Worm (Caenorhabditis elegans) whole organism, dauer: ENCODE results near the gene cyp-34A5.

Experiments
- unc-62 ChIP-seq: sonication (generic microtip); optimal IDR thresholded peaks from 2 replicates; lab custom pipeline; 2017; ENCODE audit warnings: missing biosample characterization, missing genetic modification reagents, missing genetic modification characterization

The cyp-34A5 gene

ce11 chrV:3957608-3958007 lies at the start of gene cyp-34A5:
TSS of gene cyp-34A5 (minus strand) at chrV:3957708.
- no peak for TF ChIP-seq unc-62 (GFP tag; lab: Kevin White, UChicago)

ce11 chrV:4005219-4005618 lies 47.7 kb upstream of the cyp-34A5 start, which contains the start of gene srh-8:
TSS of gene srh-8 (plus strand) at chrV:4005519.
- no peak for TF ChIP-seq unc-62 (GFP tag; lab: Kevin White, UChicago)

- no peak for TF ChIP-seq unc-62 (GFP tag; lab: Kevin White, UChicago)
These were observed 47.1 kb upstream of the cyp-34A5 start for ce11 chrV:4004577-4004976.

ce11 chrV:3995838-3996237 lies 38.3 kb upstream of the cyp-34A5 start, which contains the start of gene srx-62:
TSS of gene srx-62 (minus strand) at chrV:3995938.
- TF ChIP-seq unc-62 (GFP tag; lab: Kevin White, UChicago), result no peak

- no peak for TF ChIP-seq unc-62 (GFP tag; lab: Kevin White, UChicago)
These were observed 36.5 kb upstream of the cyp-34A5 start, which contains the start of gene K09D9.9 for ce11 chrV:3994048-3994447. TSS of gene K09D9.9 (minus strand) at chrV:3994148.

- TF ChIP-seq unc-62 (GFP tag; lab: Kevin White, UChicago), result no peak
These were observed 34.8 kb upstream of the cyp-34A5 start for ce11 chrV:3992334-3992733.

ce11 chrV:3989070-3989469 lies 31.6 kb upstream of the cyp-34A5 start, which contains the start of gene nlp-27:
TSS of gene nlp-27 (plus strand) at chrV:3989378.
- no peak for TF ChIP-seq unc-62 (GFP tag; lab: Kevin White, UChicago)

- TF ChIP-seq unc-62 (GFP tag; lab: Kevin White, UChicago), result no peak
These were observed 30.1 kb upstream of the cyp-34A5 start, which contains the start of gene nlp-28 for ce11 chrV:3987616-3988015. TSS of gene nlp-28 (plus strand) at chrV:3987900.

ce11 chrV:3985104-3985503 lies 27.6 kb upstream of the cyp-34A5 start:
- TF ChIP-seq unc-62 (GFP tag; lab: Kevin White, UChicago), result no peak

ce11 chrV:3984178-3984577 lies 26.7 kb upstream of the cyp-34A5 start, which contains the start of gene nlp-29:
TSS of gene nlp-29 (plus strand) at chrV:3984425.
- TF ChIP-seq unc-62 (GFP tag; lab: Kevin White, UChicago), result no peak

ce11 chrV:3981680-3982079 lies 24.2 kb upstream of the cyp-34A5 start, which contains the start of gene nlp-30:
TSS of gene nlp-30 (plus strand) at chrV:3981980.
- no peak for TF ChIP-seq unc-62 (GFP tag; lab: Kevin White, UChicago)

- TF ChIP-seq unc-62 (GFP tag; lab: Kevin White, UChicago), result no peak
These were observed 22.9 kb upstream of the cyp-34A5 start for ce11 chrV:3980228-3980933.

- TF ChIP-seq unc-62 (GFP tag; lab: Kevin White, UChicago), result no peak
These were observed 22.3 kb upstream of the cyp-34A5 start, which contains the start of gene nlp-31 for ce11 chrV:3979819-3980218. TSS of gene nlp-31 (plus strand) at chrV:3980055.

- no peak for TF ChIP-seq unc-62 (GFP tag; lab: Kevin White, UChicago)
These were observed 21.5 kb upstream of the cyp-34A5 start, which contains the start of gene nlp-34 for ce11 chrV:3979053-3979452. TSS of gene nlp-34 (minus strand) at chrV:3979134.

- TF ChIP-seq unc-62 (GFP tag; lab: Kevin White, UChicago), result no peak
These were observed 19.5 kb upstream of the cyp-34A5 start, which contains the start of gene str-83 for ce11 chrV:3976964-3977363. TSS of gene str-83 (plus strand) at chrV:3977264.

ce11 chrV:3974361-3974760 lies 16.9 kb upstream of the cyp-34A5 start, which contains the start of gene str-82:
TSS of gene str-82 (plus strand) at chrV:3974661.
- no peak for TF ChIP-seq unc-62 (GFP tag; lab: Kevin White, UChicago)

ce11 chrV:3972846-3973245 lies 15.3 kb upstream of the cyp-34A5 start, which contains the start of gene cyp-34A10:
TSS of gene cyp-34A10 (minus strand) at chrV:3972991.
- no peak for TF ChIP-seq unc-62 (GFP tag; lab: Kevin White, UChicago)
